Worm (Caenorhabditis elegans) whole organism, midembryonic: ENCODE results near the gene B0244.6.
A peak's percentile ranks its signal among the peaks of the same experiment; 100 is the strongest.

ENCODE experiments used
- T22C8.4 ChIP-seq: fragments of 200-800 bp; sonication (Bioruptor generic); IDR thresholded peaks from 2 replicates; pipeline ENCODE4 v1.3.6; 2022; ENCODE audit warnings: missing genetic modification characterization, missing compliant biosample characterization
- cog-1 ChIP-seq: sonication (generic microtip); optimal IDR thresholded peaks from 2 replicates; lab custom pipeline; 2016; ENCODE audit warnings: missing genetic modification characterization, missing compliant biosample characterization
- flt-1 ChIP-seq: fragments of 200-800 bp; sonication (Bioruptor generic); IDR thresholded peaks from 2 replicates; pipeline ENCODE4 v1.3.6; 2022; ENCODE audit warnings: missing genetic modification characterization, missing compliant biosample characterization
- klf-2 ChIP-seq: fragments of 200-800 bp; sonication (Bioruptor generic); conservative IDR thresholded peaks from 2 replicates; pipeline ENCODE4 v1.3.6; 2022; ENCODE audit warnings: missing genetic modification reagents, missing genetic modification characterization, missing compliant biosample characterization
- med-1 ChIP-seq: sonication (generic microtip); optimal IDR thresholded peaks from 2 replicates; lab custom pipeline; 2017; ENCODE audit warnings: missing genetic modification characterization, mild to moderate bottlenecking, missing compliant biosample characterization, antibody characterized with exemption, missing genetic modification reagents; ENCODE audit not compliant: insufficient read depth
- ref-1 ChIP-seq: fragments of 200-800 bp; sonication (Bioruptor generic); conservative IDR thresholded peaks from 2 replicates; pipeline ENCODE4 v1.3.6; 2022; ENCODE audit warnings: missing genetic modification reagents, missing genetic modification characterization, missing compliant biosample characterization
- tab-1 ChIP-seq: fragments of 200-800 bp; sonication (Bioruptor generic); IDR thresholded peaks from 2 replicates; pipeline ENCODE4 v1.3.6; 2022; ENCODE audit warnings: missing genetic modification characterization, missing compliant biosample characterization
- ztf-23 ChIP-seq: fragments of 200-800 bp; sonication (Bioruptor generic); IDR thresholded peaks from 2 replicates; pipeline ENCODE4 v1.3.6; 2022; ENCODE audit warnings: missing genetic modification reagents, missing genetic modification characterization, missing compliant biosample characterization
- ztf-29 ChIP-seq: fragments of 200-800 bp; sonication (Bioruptor generic); IDR thresholded peaks from 2 replicates; pipeline ENCODE4 v1.3.6; 2022; ENCODE audit warnings: missing genetic modification reagents, missing genetic modification characterization, missing compliant biosample characterization

Gene B0244.6

ce11 chrIII:5720266-5721019, 17.4 kb upstream of the B0244.6 start:
- TF ChIP-seq cog-1 (tag; lab: Kevin White, UChicago), result no peak
- no peak for TF ChIP-seq ztf-29 (GFP tag; lab: Robert Waterston, UW)
- peak; percentile 22; the same call in 1 of the 2 replicates for TF ChIP-seq flt-1 (GFP tag; lab: Robert Waterston, UW)
- TF ChIP-seq tab-1, result no peak
- no peak for TF ChIP-seq ztf-23 (GFP tag; lab: Robert Waterston, UW)
- TF ChIP-seq med-1 (GFP tag; lab: Kevin White, UChicago), result no peak
- TF ChIP-seq klf-2 (GFP tag; lab: Robert Waterston, UW), result no peak

DNA sequence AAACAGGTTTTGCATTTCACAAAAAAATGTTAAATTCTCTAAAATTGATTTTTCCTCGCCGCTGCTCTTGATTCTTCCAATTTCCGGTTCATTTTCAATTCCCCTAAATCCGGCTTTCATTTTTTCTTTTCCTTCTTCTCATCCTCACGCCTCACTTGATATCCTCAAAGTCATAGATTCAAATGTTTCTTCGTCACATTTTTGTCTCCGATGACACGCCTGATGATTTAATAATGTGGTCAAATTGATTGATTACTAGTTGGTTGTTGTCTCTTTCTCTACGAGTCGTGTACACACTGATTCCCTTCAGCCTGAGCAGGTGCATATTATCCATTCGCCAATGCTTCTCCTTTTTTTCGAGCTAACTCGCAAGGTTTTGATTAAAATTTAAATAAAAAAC, 16.3 kb upstream of the B0244.6 start:
- TF ChIP-seq ztf-29 (GFP tag; lab: Robert Waterston, UW), result no peak
- no peak for TF ChIP-seq tab-1
- TF ChIP-seq med-1 (GFP tag; lab: Kevin White, UChicago), result no peak
- no peak for TF ChIP-seq T22C8.4 (GFP tag; lab: Robert Waterston, UW)
- TF ChIP-seq klf-2 (GFP tag; lab: Robert Waterston, UW), result no peak
- TF ChIP-seq cog-1 (tag; lab: Kevin White, UChicago), result no peak
- TF ChIP-seq flt-1 (GFP tag; lab: Robert Waterston, UW), result no peak
- no peak for TF ChIP-seq ref-1 (GFP tag; lab: Robert Waterston, UW)
- no peak for TF ChIP-seq ztf-23 (GFP tag; lab: Robert Waterston, UW)

DNA sequence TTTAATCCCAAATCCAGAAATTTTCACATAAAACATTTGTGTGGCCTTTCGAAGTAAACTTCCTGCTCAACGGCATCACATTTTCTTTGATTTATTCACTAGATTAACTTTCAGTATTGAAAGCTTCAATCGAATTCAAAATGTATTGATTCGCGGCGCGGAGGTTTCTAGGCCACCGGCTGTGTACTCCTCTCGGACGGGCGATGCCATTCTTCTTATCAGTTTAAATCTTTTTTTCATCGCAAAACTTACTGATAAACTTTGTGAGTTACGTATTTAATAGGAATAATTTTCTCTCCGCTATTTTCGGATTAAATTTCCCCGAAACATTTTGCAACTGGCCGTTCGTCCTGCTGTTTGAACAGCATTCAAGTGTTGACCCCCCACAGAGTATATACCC, 15.9 kb upstream of the B0244.6 start:
- no peak for TF ChIP-seq ztf-29 (GFP tag; lab: Robert Waterston, UW)
- TF ChIP-seq med-1 (GFP tag; lab: Kevin White, UChicago), result no peak
- peak; percentile 18; the same call in 1 of the 2 replicates for TF ChIP-seq T22C8.4 (GFP tag; lab: Robert Waterston, UW)
- peak; percentile 49; the same call in 1 of the 2 replicates for TF ChIP-seq flt-1 (GFP tag; lab: Robert Waterston, UW)
- no peak for TF ChIP-seq ref-1 (GFP tag; lab: Robert Waterston, UW)
- TF ChIP-seq ztf-23 (GFP tag; lab: Robert Waterston, UW), result no peak
- no peak for TF ChIP-seq tab-1

- TF ChIP-seq flt-1 (GFP tag; lab: Robert Waterston, UW), result no peak
- TF ChIP-seq ztf-23 (GFP tag; lab: Robert Waterston, UW), result no peak
- TF ChIP-seq med-1 (GFP tag; lab: Kevin White, UChicago), result no peak
- TF ChIP-seq cog-1 (tag; lab: Kevin White, UChicago), result no peak
Observed at ce11 chrIII:5722550-5722949, 15.3 kb upstream of the B0244.6 start, which contains the start of gene wrm-1. TSS of gene wrm-1 (plus strand) at chrIII:5722850.

- TF ChIP-seq ref-1 (GFP tag; lab: Robert Waterston, UW), result no peak
- TF ChIP-seq T22C8.4 (GFP tag; lab: Robert Waterston, UW), result no peak
- TF ChIP-seq cog-1 (tag; lab: Kevin White, UChicago), result no peak
- no peak for TF ChIP-seq tab-1
- TF ChIP-seq ztf-29 (GFP tag; lab: Robert Waterston, UW), result no peak
- TF ChIP-seq klf-2 (GFP tag; lab: Robert Waterston, UW), result no peak
- no peak for TF ChIP-seq flt-1 (GFP tag; lab: Robert Waterston, UW)
- no peak for TF ChIP-seq med-1 (GFP tag; lab: Kevin White, UChicago)
- no peak for TF ChIP-seq ztf-23 (GFP tag; lab: Robert Waterston, UW)
Observed at ce11 chrIII:5727827-5728226, 10.0 kb upstream of the B0244.6 start, which contains the start of gene egg-1. TSS of gene egg-1 (plus strand) at chrIII:5728180.

DNA sequence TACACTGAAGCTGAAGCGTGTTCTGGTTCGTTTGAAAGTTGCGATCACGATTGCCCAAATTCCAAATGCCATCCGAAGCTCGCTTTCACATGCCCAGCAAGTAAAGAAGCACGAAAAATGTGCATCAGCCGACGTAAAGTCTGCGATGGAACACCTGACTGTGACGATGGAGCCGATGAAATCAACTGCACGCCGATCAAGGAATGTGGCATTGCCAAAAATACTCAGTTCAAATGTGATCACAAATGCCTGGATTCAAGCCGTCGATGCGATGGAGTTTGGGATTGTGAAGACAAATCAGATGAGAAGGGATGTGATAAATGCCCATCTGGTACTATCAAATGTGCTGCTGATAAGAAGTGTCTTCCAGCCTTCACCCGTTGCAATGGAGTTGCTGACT, 8.4 kb upstream of the B0244.6 start:
- no peak for TF ChIP-seq ztf-23 (GFP tag; lab: Robert Waterston, UW)
- no peak for TF ChIP-seq ztf-29 (GFP tag; lab: Robert Waterston, UW)
- no peak for TF ChIP-seq flt-1 (GFP tag; lab: Robert Waterston, UW)
- no peak for TF ChIP-seq T22C8.4 (GFP tag; lab: Robert Waterston, UW)

- TF ChIP-seq tab-1 (no peak), ref-1 (GFP tag; lab: Robert Waterston, UW) (no peak)
Observed at ce11 chrIII:5730041-5730440, 7.8 kb upstream of the B0244.6 start.

DNA sequence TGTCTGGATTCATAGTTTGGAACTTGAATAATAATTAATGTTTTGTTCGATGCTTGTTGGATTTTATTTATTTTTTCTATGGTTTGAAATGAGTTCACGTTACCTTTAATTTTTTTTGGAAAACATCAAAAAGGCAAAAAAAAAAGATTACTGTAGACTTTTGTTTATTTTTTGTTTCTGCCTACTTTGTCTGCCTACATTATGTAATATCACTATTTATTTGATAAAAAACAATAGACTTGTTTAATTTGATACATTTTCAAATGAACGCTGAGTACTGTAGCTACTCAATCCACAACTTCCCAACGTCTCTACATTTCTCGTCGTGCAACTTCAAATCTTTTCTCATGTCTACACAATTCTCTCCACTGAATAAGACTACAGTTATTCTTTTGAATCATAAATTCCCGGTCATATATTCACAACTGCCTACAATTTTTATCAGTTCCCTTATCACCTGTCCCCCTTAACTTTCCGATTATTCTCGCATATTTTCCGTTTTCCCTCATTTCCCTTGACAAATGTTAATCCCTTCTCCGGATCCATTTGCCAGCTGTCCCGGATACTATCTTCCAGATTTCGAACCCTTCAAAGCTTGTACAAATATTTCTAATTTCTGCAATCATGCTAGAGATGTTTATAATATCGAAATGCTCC, 6.7 kb upstream of the B0244.6 start, which contains the start of the genes B0244.9 and B0244.7:
Gene B0244.9, minus strand, starts transcription at position 51 of the 657 bp plus-strand sequence.
Gene B0244.7, plus strand, starts transcription at position 522 of the 657 bp plus-strand sequence.
- TF ChIP-seq tab-1 (no peak), ref-1 (GFP tag; lab: Robert Waterston, UW) (no peak), T22C8.4 (GFP tag; lab: Robert Waterston, UW) (no peak), ztf-23 (GFP tag; lab: Robert Waterston, UW) (no peak), med-1 (GFP tag; lab: Kevin White, UChicago) (no peak), ztf-29 (GFP tag; lab: Robert Waterston, UW) (no peak), klf-2 (GFP tag; lab: Robert Waterston, UW) (no peak), flt-1 (GFP tag; lab: Robert Waterston, UW) (no peak)

ce11 chrIII:5732925-5733324, 4.9 kb upstream of the B0244.6 start, which contains the start of gene B0244.17:
TSS of gene B0244.17 (plus strand) at chrIII:5733225.
- no peak for TF ChIP-seq cog-1 (tag; lab: Kevin White, UChicago)
- no peak for TF ChIP-seq klf-2 (GFP tag; lab: Robert Waterston, UW)
- no peak for TF ChIP-seq ztf-23 (GFP tag; lab: Robert Waterston, UW)
- no peak for TF ChIP-seq ref-1 (GFP tag; lab: Robert Waterston, UW)
- no peak for TF ChIP-seq T22C8.4 (GFP tag; lab: Robert Waterston, UW)
- no peak for TF ChIP-seq med-1 (GFP tag; lab: Kevin White, UChicago)
- no peak for TF ChIP-seq flt-1 (GFP tag; lab: Robert Waterston, UW)
- TF ChIP-seq ztf-29 (GFP tag; lab: Robert Waterston, UW), result no peak
- TF ChIP-seq tab-1, result no peak
